Fruit fly (Drosophila melanogaster): Measurements from ENCODE around the gene CG43446.

- no peak for TF ChIP-seq ey (GFP tag; optimal IDR thresholded peaks at IDR 0.05)
- TF ChIP-seq CG32264 (GFP tag; optimal IDR thresholded peaks at IDR 0.05), result no peak
Observed at dm6 chr3R:21023902-21024541, 36.3 kb upstream of the CG43446 start, which contains the start of gene peg.

All from whole organism, wandering third instar larva.